In genomic region chrV:9692109-9692581, ce11 we compare ENCODE assay signal across 4 worm cellular contexts.
TF ChIP-seq lines count a peak whose summit lies in the region.

TSS of gene ztf-9 (minus strand) at chrV:9692159.

TF ChIP-seq in whole organism, L2 larva, 48 proteins besides CTCF, POLR2A, EP300 and RAD21:
- TF ChIP-seq ZK546.5 (tag; optimal IDR thresholded peaks at IDR 0.05; lab: Kevin White, UChicago) (no peak), egl-27 (tag; optimal IDR thresholded peaks at IDR 0.05; lab: Kevin White, UChicago) (peak; percentile 23), sem-4 (tag; optimal IDR thresholded peaks at IDR 0.05; lab: Kevin White, UChicago) (peak; percentile 7), unc-55 (GFP tag; optimal IDR thresholded peaks at IDR 0.05; lab: Kevin White, UChicago) (peak; percentile 67), nhr-6 (tag; optimal IDR thresholded peaks at IDR 0.05; lab: Kevin White, UChicago) (no peak), mbf-1 (tag; optimal IDR thresholded peaks at IDR 0.05; lab: Kevin White, UChicago) (no peak), gmeb-1 (tag; optimal IDR thresholded peaks at IDR 0.05; lab: Kevin White, UChicago) (peak; percentile 7), alr-1 (tag; optimal IDR thresholded peaks at IDR 0.05; lab: Kevin White, UChicago) (no peak), lsy-2 (tag; optimal IDR thresholded peaks at IDR 0.05; lab: Kevin White, UChicago) (peak in 1 of 2 experiments; percentile 39), lin-39 (tag; optimal IDR thresholded peaks at IDR 0.05; lab: Kevin White, UChicago) (no peak), F13H6.1 (tag; optimal IDR thresholded peaks at IDR 0.05; lab: Kevin White, UChicago) (peak; percentile 78), nhr-129 (tag; optimal IDR thresholded peaks at IDR 0.05; lab: Kevin White, UChicago) (peak; percentile 86), crh-2 (tag; optimal IDR thresholded peaks at IDR 0.05; lab: Kevin White, UChicago) (peak; percentile 57), zag-1 (tag; optimal IDR thresholded peaks at IDR 0.05; lab: Kevin White, UChicago) (peak; percentile 67), peb-1 (tag; optimal IDR thresholded peaks at IDR 0.05; lab: Kevin White, UChicago) (no peak), blmp-1 (tag; optimal IDR thresholded peaks at IDR 0.05; lab: Kevin White, UChicago; ENCODE audit: insufficient read depth) (peak; percentile 86), fos-1 (tag; optimal IDR thresholded peaks at IDR 0.05; lab: Kevin White, UChicago) (peak; percentile 79), C34F6.9 (tag; optimal IDR thresholded peaks at IDR 0.05; lab: Kevin White, UChicago) (peak; percentile 74), nhr-21 (tag; optimal IDR thresholded peaks at IDR 0.05; lab: Kevin White, UChicago) (peak; percentile 15), snpc-4 (tag; optimal IDR thresholded peaks at IDR 0.05; lab: Kevin White, UChicago) (peak; percentile 20)

TF ChIP-seq in whole organism, L4 larva, 104 proteins besides CTCF, POLR2A, EP300 and RAD21 (continues in another document):
- TF ChIP-seq egl-27 (tag; optimal IDR thresholded peaks at IDR 0.05; lab: Kevin White, UChicago), result no peak
- TF ChIP-seq madf-9 (GFP tag; conservative IDR thresholded peaks at IDR 0.05; lab: Robert Waterston, UW), result no peak
- TF ChIP-seq lsy-2 (tag; optimal IDR thresholded peaks at IDR 0.05; lab: Kevin White, UChicago), result no peak
- TF ChIP-seq unc-39 (tag; optimal IDR thresholded peaks at IDR 0.05; lab: Kevin White, UChicago), result no peak
- no peak for TF ChIP-seq nhr-237 (tag; optimal IDR thresholded peaks at IDR 0.05; lab: Kevin White, UChicago)
- TF ChIP-seq zip-11 (GFP tag; IDR thresholded peaks at IDR 0.05; lab: Robert Waterston, UW), result no peak
- peak; percentile 11 for TF ChIP-seq pqm-1 (tag; optimal IDR thresholded peaks at IDR 0.05; lab: Kevin White, UChicago)
- no peak for TF ChIP-seq saeg-2 (GFP tag; IDR thresholded peaks at IDR 0.05; lab: Robert Waterston, UW)
- no peak for TF ChIP-seq mxl-3 (GFP tag; optimal IDR thresholded peaks at IDR 0.05; lab: Kevin White, UChicago)
- no peak for TF ChIP-seq nhr-41 (GFP tag; IDR thresholded peaks at IDR 0.05; lab: Robert Waterston, UW)
- TF ChIP-seq ZK337.2 (GFP tag; IDR thresholded peaks at IDR 0.05; lab: Robert Waterston, UW), result no peak
- peak; percentile 81; the same call in 1 of the 2 replicates for TF ChIP-seq set-16 (GFP tag; IDR thresholded peaks at IDR 0.05; lab: Robert Waterston, UW)
- peak; percentile 64 for TF ChIP-seq nhr-77 (tag; optimal IDR thresholded peaks at IDR 0.05; lab: Kevin White, UChicago)
- TF ChIP-seq unc-62 (GFP tag; optimal IDR thresholded peaks at IDR 0.05 in 1 of 2; lab: Kevin White, UChicago), result peak in 1 of 2 experiments; percentile 92
- no peak for TF ChIP-seq unc-62 (tag; optimal IDR thresholded peaks at IDR 0.05; lab: Kevin White, UChicago)
- no peak for TF ChIP-seq lin-1 (GFP tag; IDR thresholded peaks at IDR 0.05; lab: Robert Waterston, UW)
- TF ChIP-seq mdl-1 (tag; optimal IDR thresholded peaks at IDR 0.05; lab: Kevin White, UChicago), result peak in 1 of 2 experiments; percentile 34
- TF ChIP-seq fkh-10 (GFP tag; optimal IDR thresholded peaks at IDR 0.05; lab: Kevin White, UChicago), result peak; percentile 13
- TF ChIP-seq daf-16 (GFP tag; optimal IDR thresholded peaks at IDR 0.05; lab: Kevin White, UChicago), result peak in 1 of 2 experiments; percentile 8
- TF ChIP-seq daf-16 (tag; optimal IDR thresholded peaks at IDR 0.05; lab: Kevin White, UChicago), result peak; percentile 10
- no peak for TF ChIP-seq arid-1 (GFP tag; conservative IDR thresholded peaks at IDR 0.05; lab: Robert Waterston, UW)
- TF ChIP-seq dmd-9 (GFP tag; IDR thresholded peaks at IDR 0.05; lab: Robert Waterston, UW), result no peak
- no peak for TF ChIP-seq zfp-2 (tag; optimal IDR thresholded peaks at IDR 0.05; lab: Kevin White, UChicago)
- TF ChIP-seq nhr-102 (tag; optimal IDR thresholded peaks at IDR 0.05; lab: Kevin White, UChicago), result no peak
- no peak for TF ChIP-seq fos-1 (tag; optimal IDR thresholded peaks at IDR 0.05; lab: Kevin White, UChicago)

TF ChIP-seq in whole organism, late embryonic, 69 proteins besides CTCF, POLR2A, EP300 and RAD21:
- peak; percentile 22 for TF ChIP-seq ref-2 (tag; optimal IDR thresholded peaks at IDR 0.05; lab: Kevin White, UChicago)
- TF ChIP-seq nfya-1 (tag; optimal IDR thresholded peaks at IDR 0.05; lab: Kevin White, UChicago), result peak; percentile 84
- TF ChIP-seq ceh-31 (tag; optimal IDR thresholded peaks at IDR 0.05; lab: Kevin White, UChicago), result peak; percentile 84
- TF ChIP-seq ceh-34 (tag; optimal IDR thresholded peaks at IDR 0.05; lab: Kevin White, UChicago), result peak; percentile 53
- TF ChIP-seq sox-4 (tag; optimal IDR thresholded peaks at IDR 0.05; lab: Kevin White, UChicago), result peak; percentile 17
- TF ChIP-seq nhr-11 (tag; optimal IDR thresholded peaks at IDR 0.05; lab: Kevin White, UChicago), result no peak
- TF ChIP-seq ceh-48 (tag; optimal IDR thresholded peaks at IDR 0.05; lab: Kevin White, UChicago), result peak; percentile 11
- no peak for TF ChIP-seq ahr-1 (tag; optimal IDR thresholded peaks at IDR 0.05; lab: Kevin White, UChicago)
- TF ChIP-seq pros-1 (tag; optimal IDR thresholded peaks at IDR 0.05; lab: Kevin White, UChicago), result peak; percentile 83
- TF ChIP-seq ceh-19 (GFP tag; optimal IDR thresholded peaks at IDR 0.05; lab: Kevin White, UChicago), result no peak
- TF ChIP-seq pha-4 (tag; optimal IDR thresholded peaks at IDR 0.05; lab: Kevin White, UChicago), result no peak
- TF ChIP-seq tbx-2 (tag; optimal IDR thresholded peaks at IDR 0.05; lab: Kevin White, UChicago), result peak; percentile 80
- peak; percentile 11 for TF ChIP-seq ets-4 (tag; optimal IDR thresholded peaks at IDR 0.05; lab: Kevin White, UChicago)
- peak; percentile 39 for TF ChIP-seq che-1 (tag; optimal IDR thresholded peaks at IDR 0.05; lab: Kevin White, UChicago)
- TF ChIP-seq unc-42 (tag; optimal IDR thresholded peaks at IDR 0.05; lab: Kevin White, UChicago), result peak; percentile 15
- TF ChIP-seq ceh-18 (tag; optimal IDR thresholded peaks at IDR 0.05; lab: Kevin White, UChicago), result peak; percentile 82
- TF ChIP-seq rnt-1 (tag; optimal IDR thresholded peaks at IDR 0.05; lab: Kevin White, UChicago), result peak; percentile 21
- peak; percentile 6 for TF ChIP-seq elt-2 (tag; optimal IDR thresholded peaks at IDR 0.05; lab: Kevin White, UChicago)
- peak; percentile 32 for TF ChIP-seq ceh-14 (tag; optimal IDR thresholded peaks at IDR 0.05; lab: Kevin White, UChicago)
- peak; percentile 18 for TF ChIP-seq F13H6.1 (tag; optimal IDR thresholded peaks at IDR 0.05; lab: Kevin White, UChicago)

TF ChIP-seq in whole organism, mixed stage, embryonic, 35 proteins besides CTCF, POLR2A, EP300 and RAD21:
- peak; percentile 54 for TF ChIP-seq drap-1 (GFP tag; optimal IDR thresholded peaks at IDR 0.05; lab: Kevin White, UChicago)
- no peak for TF ChIP-seq sem-2 (GFP tag; optimal IDR thresholded peaks at IDR 0.05; lab: Kevin White, UChicago)
- peak; percentile 25 for TF ChIP-seq hlh-1 (tag; optimal IDR thresholded peaks at IDR 0.05; lab: Kevin White, UChicago)
- no peak for TF ChIP-seq nhr-28 (tag; optimal IDR thresholded peaks at IDR 0.05; lab: Kevin White, UChicago)
- TF ChIP-seq zip-8 (tag; optimal IDR thresholded peaks at IDR 0.05; lab: Kevin White, UChicago), result no peak
- no peak for TF ChIP-seq elt-1 (tag; optimal IDR thresholded peaks at IDR 0.05; lab: Kevin White, UChicago; ENCODE audit: borderline replicate concordance, insufficient read depth)
- no peak for TF ChIP-seq ceh-39 (tag; optimal IDR thresholded peaks at IDR 0.05; lab: Kevin White, UChicago)
- no peak for TF ChIP-seq lin-32 (GFP tag; optimal IDR thresholded peaks at IDR 0.05; lab: Kevin White, UChicago)
- no peak for TF ChIP-seq pha-4 (tag; optimal IDR thresholded peaks at IDR 0.05; lab: Kevin White, UChicago)
- TF ChIP-seq lsy-2 (tag; optimal IDR thresholded peaks at IDR 0.05; lab: Kevin White, UChicago), result peak; percentile 28
- peak; percentile 16 for TF ChIP-seq unc-62 (GFP tag; optimal IDR thresholded peaks at IDR 0.05; lab: Kevin White, UChicago)
- no peak for TF ChIP-seq ztf-11 (tag; optimal IDR thresholded peaks at IDR 0.05; lab: Kevin White, UChicago)
- no peak for TF ChIP-seq elt-3 (tag; optimal IDR thresholded peaks at IDR 0.05; lab: Kevin White, UChicago)
- TF ChIP-seq nhr-76 (tag; optimal IDR thresholded peaks at IDR 0.05; lab: Kevin White, UChicago), result no peak
- TF ChIP-seq flh-1 (GFP tag; optimal IDR thresholded peaks at IDR 0.05; lab: Kevin White, UChicago), result no peak
- no peak for TF ChIP-seq snpc-4 (tag; optimal IDR thresholded peaks at IDR 0.05; lab: Kevin White, UChicago)
- peak; percentile 45 for TF ChIP-seq mep-1 (tag; optimal IDR thresholded peaks at IDR 0.05; lab: Kevin White, UChicago)
- TF ChIP-seq sptf-1 (tag; optimal IDR thresholded peaks at IDR 0.05; lab: Kevin White, UChicago), result peak; percentile 62
- peak; percentile 27 for TF ChIP-seq lin-13 (tag; optimal IDR thresholded peaks at IDR 0.05; lab: Kevin White, UChicago)
- no peak for TF ChIP-seq nhr-2 (tag; optimal IDR thresholded peaks at IDR 0.05; lab: Kevin White, UChicago)
- peak; percentile 78 for TF ChIP-seq unc-120 (tag; optimal IDR thresholded peaks at IDR 0.05; lab: Kevin White, UChicago; ENCODE audit: poor library complexity, severe bottlenecking)
- peak; percentile 59 for TF ChIP-seq mls-2 (tag; optimal IDR thresholded peaks at IDR 0.05; lab: Kevin White, UChicago)
- TF ChIP-seq cnd-1 (tag; optimal IDR thresholded peaks at IDR 0.05; lab: Kevin White, UChicago), result peak; percentile 4
- no peak for TF ChIP-seq ceh-83 (GFP tag; optimal IDR thresholded peaks at IDR 0.05; lab: Kevin White, UChicago)
- no peak for TF ChIP-seq mab-5 (tag; optimal IDR thresholded peaks at IDR 0.05; lab: Kevin White, UChicago)
- TF ChIP-seq ceh-43 (GFP tag; optimal IDR thresholded peaks at IDR 0.05; lab: Kevin White, UChicago), result no peak
- TF ChIP-seq nhr-12 (tag; optimal IDR thresholded peaks at IDR 0.05; lab: Kevin White, UChicago), result no peak
- no peak for TF ChIP-seq unc-39 (tag; optimal IDR thresholded peaks at IDR 0.05; lab: Kevin White, UChicago)
- TF ChIP-seq nhr-237 (tag; optimal IDR thresholded peaks at IDR 0.05; lab: Kevin White, UChicago), result peak; percentile 10
- TF ChIP-seq M03D4.4 (tag; optimal IDR thresholded peaks at IDR 0.05; lab: Kevin White, UChicago), result peak; percentile 36
- TF ChIP-seq ham-2 (GFP tag; optimal IDR thresholded peaks at IDR 0.05; lab: Kevin White, UChicago), result peak; percentile 15
- no peak for TF ChIP-seq bed-3 (GFP tag; optimal IDR thresholded peaks at IDR 0.05; lab: Kevin White, UChicago)
- no peak for TF ChIP-seq tbx-8 (GFP tag; optimal IDR thresholded peaks at IDR 0.05; lab: Kevin White, UChicago)
- peak; percentile 17 for TF ChIP-seq ces-1 (GFP tag; optimal IDR thresholded peaks at IDR 0.05; lab: Kevin White, UChicago)
- TF ChIP-seq blmp-1 (tag; optimal IDR thresholded peaks at IDR 0.05; lab: Kevin White, UChicago), result peak; percentile 85
